Fruit fly (Drosophila melanogaster) whole organism, prepupa: ENCODE measurements around the gene Ppcs.
A peak's percentile ranks its signal among the peaks of the same experiment; 100 is the strongest.

Experiments used
- CG10669 ChIP-seq: fragments of 200-800 bp; sonication (Bioruptor generic); optimal IDR thresholded peaks from 3 replicates; lab custom pipeline; 2018; ENCODE audit warnings: missing biosample characterization, mild to moderate bottlenecking, missing genetic modification characterization, moderate library complexity
- CG11294 ChIP-seq: fragments of 200-800 bp; sonication (Bioruptor generic); IDR thresholded peaks from 2 replicates; pipeline ENCODE4 v1.3.6; 2022; ENCODE audit warnings: missing biosample characterization, missing genetic modification characterization
- CG11762 ChIP-seq: fragments of 200-800 bp; sonication (Bioruptor generic); optimal IDR thresholded peaks from 3 replicates; lab custom pipeline; 2016; ENCODE audit warnings: missing biosample characterization, missing genetic modification characterization; ENCODE audit not compliant: insufficient read depth
- CG11902 ChIP-seq: fragments of 200-800 bp; sonication (Bioruptor generic); optimal IDR thresholded peaks from 3 replicates; lab custom pipeline; 2016; ENCODE audit warnings: missing biosample characterization, missing genetic modification characterization
- CG15336 ChIP-seq: fragments of 200-800 bp; sonication (Bioruptor generic); IDR thresholded peaks from 2 replicates; pipeline ENCODE4 v1.3.6; 2022; ENCODE audit warnings: missing biosample characterization, missing genetic modification characterization
- CG1621 ChIP-seq: fragments of 200-800 bp; sonication (Bioruptor generic); optimal IDR thresholded peaks from 3 replicates; lab custom pipeline; 2018; ENCODE audit warnings: missing biosample characterization, mild to moderate bottlenecking, missing genetic modification characterization
- CG16779 ChIP-seq: fragments of 200-800 bp; sonication (Bioruptor generic); optimal IDR thresholded peaks from 3 replicates; lab custom pipeline; 2017; ENCODE audit warnings: missing biosample characterization, mild to moderate bottlenecking, missing genetic modification characterization
- CG3032 ChIP-seq: fragments of 200-800 bp; optimal IDR thresholded peaks from 2 replicates; lab custom pipeline; 2019; ENCODE audit warnings: missing biosample characterization, mild to moderate bottlenecking, missing genetic modification characterization, moderate library complexity
- CG32006 ChIP-seq: fragments of 200-800 bp; sonication (Bioruptor generic); optimal IDR thresholded peaks from 3 replicates; lab custom pipeline; 2017; ENCODE audit warnings: missing biosample characterization, mild to moderate bottlenecking, missing genetic modification characterization
- CG3919 ChIP-seq: fragments of 200-800 bp; sonication (Bioruptor generic); optimal IDR thresholded peaks from 3 replicates; lab custom pipeline; 2016; ENCODE audit warnings: missing biosample characterization, missing genetic modification characterization
- CG4318 ChIP-seq: fragments of 200-800 bp; sonication (Bioruptor generic); optimal IDR thresholded peaks from 3 replicates; lab custom pipeline; 2017; ENCODE audit warnings: missing biosample characterization, mild to moderate bottlenecking, missing genetic modification characterization
- CG6163 ChIP-seq: fragments of 200-800 bp; sonication (Bioruptor generic); IDR thresholded peaks from 3 replicates; pipeline ENCODE4 v1.3.6; 2022; ENCODE audit warnings: missing biosample characterization, missing genetic modification characterization
- CG6276 ChIP-seq: fragments of 200-800 bp; sonication (Bioruptor generic); optimal IDR thresholded peaks from 2 replicates; lab custom pipeline; 2017; ENCODE audit warnings: missing biosample characterization, mild to moderate bottlenecking, missing genetic modification characterization
- CG6792 ChIP-seq: fragments of 200-800 bp; sonication (Bioruptor generic); optimal IDR thresholded peaks from 3 replicates; lab custom pipeline; 2016; ENCODE audit warnings: missing biosample characterization, missing genetic modification characterization
- CG6808 ChIP-seq: fragments of 200-800 bp; sonication (Bioruptor generic); optimal IDR thresholded peaks from 3 replicates; lab custom pipeline; 2017; ENCODE audit warnings: missing biosample characterization, missing genetic modification characterization, mild to moderate bottlenecking, moderate library complexity, missing genetic modification reagents
- CG7368 ChIP-seq: fragments of 200-800 bp; sonication (Bioruptor generic); optimal IDR thresholded peaks from 3 replicates; lab custom pipeline; 2016; ENCODE audit warnings: missing biosample characterization, missing genetic modification characterization
- CG8119 ChIP-seq: fragments of 200-800 bp; sonication (Bioruptor generic); IDR thresholded peaks from 3 replicates; pipeline ENCODE4 v1.3.6; 2022; ENCODE audit warnings: missing biosample characterization, missing genetic modification characterization
- CG8319 ChIP-seq: fragments of 200-800 bp; sonication (Bioruptor generic); optimal IDR thresholded peaks from 3 replicates; lab custom pipeline; 2016; ENCODE audit warnings: missing biosample characterization, missing genetic modification characterization
- CG8632 ChIP-seq: fragments of 200-800 bp; sonication (Bioruptor generic); optimal IDR thresholded peaks from 3 replicates; lab custom pipeline; 2016; ENCODE audit warnings: missing biosample characterization, missing genetic modification characterization
- Eip75B ChIP-seq: fragments of 200-800 bp; sonication (Bioruptor generic); optimal IDR thresholded peaks from 3 replicates; lab custom pipeline; 2016; ENCODE audit warnings: missing biosample characterization, missing genetic modification characterization
- Eip78C ChIP-seq: fragments of 200-800 bp; sonication (Bioruptor generic); peaks from one replicate; lab custom pipeline; 2016; ENCODE audit warnings: missing biosample characterization, missing genetic modification characterization
- Ets21C ChIP-seq: fragments of 200-800 bp; sonication (Bioruptor generic); optimal IDR thresholded peaks from 3 replicates; lab custom pipeline; 2016; ENCODE audit warnings: missing biosample characterization, missing genetic modification characterization
- Ets96B ChIP-seq: fragments of 200-800 bp; optimal IDR thresholded peaks from 2 replicates; lab custom pipeline; 2019; ENCODE audit warnings: missing biosample characterization, mild to moderate bottlenecking, missing genetic modification characterization, moderate library complexity
- Gug ChIP-seq: fragments of 200-800 bp; sonication (Bioruptor generic); IDR thresholded peaks from 2 replicates; pipeline ENCODE4 v1.3.6; 2022; ENCODE audit warnings: missing biosample characterization, missing genetic modification characterization
- Hr38 ChIP-seq: sonication (Bioruptor generic); optimal IDR thresholded peaks from 2 replicates; lab custom pipeline; 2016; ENCODE audit warnings: missing biosample characterization, missing genetic modification characterization
- Hr39 ChIP-seq: fragments of 200-800 bp; sonication (Bioruptor generic); optimal IDR thresholded peaks from 2 replicates; lab custom pipeline; 2016; ENCODE audit warnings: missing biosample characterization, missing genetic modification characterization
- Hr4 ChIP-seq: fragments of 200-800 bp; sonication (Bioruptor generic); optimal IDR thresholded peaks from 3 replicates; lab custom pipeline; 2016; ENCODE audit warnings: missing biosample characterization, missing genetic modification characterization
- Lpt ChIP-seq: fragments of 200-800 bp; sonication (Bioruptor generic); optimal IDR thresholded peaks from 3 replicates; lab custom pipeline; 2016; ENCODE audit warnings: missing biosample characterization, missing genetic modification characterization
- Met ChIP-seq: fragments of 200-800 bp; sonication (Bioruptor generic); optimal IDR thresholded peaks from 3 replicates; lab custom pipeline; 2016; ENCODE audit warnings: missing biosample characterization, missing genetic modification characterization
- OdsH ChIP-seq: fragments of 200-800 bp; sonication (Bioruptor generic); optimal IDR thresholded peaks from 3 replicates; lab custom pipeline; 2016; ENCODE audit warnings: missing biosample characterization, missing genetic modification characterization
- Smox ChIP-seq: fragments of 200-800 bp; sonication (Bioruptor generic); optimal IDR thresholded peaks from 3 replicates; lab custom pipeline; 2016; ENCODE audit warnings: missing biosample characterization, missing genetic modification characterization
- Sox15 ChIP-seq: fragments of 200-800 bp; sonication (Bioruptor generic); optimal IDR thresholded peaks from 3 replicates; lab custom pipeline; 2016; ENCODE audit warnings: missing biosample characterization, missing genetic modification characterization
- acj6 ChIP-seq: fragments of 200-800 bp; sonication (Bioruptor generic); optimal IDR thresholded peaks from 3 replicates; lab custom pipeline; 2016; ENCODE audit warnings: missing biosample characterization, missing genetic modification characterization
- cyc ChIP-seq: fragments of 200-800 bp; sonication (Bioruptor generic); optimal IDR thresholded peaks from 3 replicates; lab custom pipeline; 2016; ENCODE audit warnings: missing biosample characterization, missing genetic modification characterization
- dac ChIP-seq: fragments of 200-800 bp; sonication (Bioruptor generic); optimal IDR thresholded peaks from 2 replicates; lab custom pipeline; 2017; ENCODE audit warnings: missing biosample characterization, mild to moderate bottlenecking, missing genetic modification characterization
- dsx ChIP-seq: fragments of 200-800 bp; optimal IDR thresholded peaks from 3 replicates; lab custom pipeline; 2019; ENCODE audit warnings: missing biosample characterization, mild to moderate bottlenecking, missing genetic modification characterization, moderate library complexity; ENCODE audit not compliant: poor library complexity, severe bottlenecking
- eg ChIP-seq: fragments of 200-800 bp; sonication (Bioruptor generic); IDR thresholded peaks from 3 replicates; pipeline ENCODE4 v1.3.6; 2022; ENCODE audit warnings: missing biosample characterization, missing genetic modification characterization
- esn ChIP-seq: fragments of 200-800 bp; sonication (Bioruptor generic); optimal IDR thresholded peaks from 2 replicates; lab custom pipeline; 2016; ENCODE audit warnings: missing biosample characterization, mild to moderate bottlenecking, missing genetic modification characterization, moderate library complexity
- fd59A ChIP-seq: fragments of 200-800 bp; sonication (Bioruptor generic); optimal IDR thresholded peaks from 2 replicates; lab custom pipeline; 2017; ENCODE audit warnings: missing biosample characterization, mild to moderate bottlenecking, missing genetic modification characterization, missing genetic modification reagents
- fd85E ChIP-seq: fragments of 200-800 bp; sonication (Bioruptor generic); optimal IDR thresholded peaks from 3 replicates; lab custom pipeline; 2016; ENCODE audit warnings: missing biosample characterization, missing genetic modification characterization
- fkh ChIP-seq: fragments of 200-800 bp; sonication (Bioruptor generic); optimal IDR thresholded peaks from 3 replicates; lab custom pipeline; 2017; ENCODE audit warnings: missing biosample characterization, mild to moderate bottlenecking, missing genetic modification characterization, moderate library complexity
- net ChIP-seq: fragments of 200-800 bp; sonication (Bioruptor generic); optimal IDR thresholded peaks from 3 replicates; lab custom pipeline; 2016; ENCODE audit warnings: missing biosample characterization, missing genetic modification characterization
- pdm3 ChIP-seq: fragments of 200-800 bp; sonication (Bioruptor generic); optimal IDR thresholded peaks from 3 replicates; lab custom pipeline; 2016; ENCODE audit warnings: missing biosample characterization, missing genetic modification characterization
- ss ChIP-seq, 2 experiments: fragments of 200-800 bp; sonication (Bioruptor generic); optimal IDR thresholded peaks; 2 replicates in 1 of 2; 3 replicates in 1 of 2; lab custom pipeline; 2017 to 2018; ENCODE audit warnings: mild to moderate bottlenecking in 2 of 2, missing biosample characterization in 2 of 2, missing genetic modification characterization in 2 of 2, moderate library complexity in 1 of 2
- svp ChIP-seq: fragments of 200-800 bp; sonication (Bioruptor generic); peaks from one replicate; lab custom pipeline; 2016; ENCODE audit warnings: missing biosample characterization, missing genetic modification characterization
- topi ChIP-seq: fragments of 200-800 bp; sonication (Bioruptor generic); optimal IDR thresholded peaks from 3 replicates; lab custom pipeline; 2016; ENCODE audit warnings: missing biosample characterization, missing genetic modification characterization
- vri ChIP-seq: fragments of 200-800 bp; sonication (Bioruptor generic); optimal IDR thresholded peaks from 3 replicates; lab custom pipeline; 2016; ENCODE audit warnings: missing biosample characterization, mild to moderate bottlenecking, missing genetic modification characterization

Ppcs gene

dm6 chr3R:19153502-19153983 is 5.8 kb upstream of the Ppcs start, which contains the start of gene CG5835 (continued):
- TF ChIP-seq dsx (GFP tag; lab: Kevin White, UChicago): no peak
- TF ChIP-seq CG7368 (GFP tag; lab: Kevin White, UChicago): no peak
- no peak for TF ChIP-seq cyc (GFP tag; lab: Kevin White, UChicago)
- TF ChIP-seq CG15336 (GFP tag; lab: Robert Waterston, UW): peak; percentile 53; the same call in 1 of the 2 replicates
- TF ChIP-seq fkh (GFP tag; lab: Kevin White, UChicago): no peak
- no peak for TF ChIP-seq fd85E (GFP tag; lab: Kevin White, UChicago)
- TF ChIP-seq Lpt (GFP tag; lab: Kevin White, UChicago): no peak
- TF ChIP-seq CG3919 (GFP tag; lab: Kevin White, UChicago): peak; percentile 32
- no peak for TF ChIP-seq fd59A (GFP tag; lab: Kevin White, UChicago)
- peak; percentile 10 for TF ChIP-seq acj6
- no peak for TF ChIP-seq CG11902 (GFP tag; lab: Kevin White, UChicago)
- peak; percentile 43 for TF ChIP-seq pdm3
- no peak for TF ChIP-seq CG32006 (GFP tag; lab: Kevin White, UChicago)
- peak; percentile 44 for TF ChIP-seq Smox
- no peak for TF ChIP-seq dac (GFP tag; lab: Kevin White, UChicago)
- TF ChIP-seq CG6163: peak; percentile 44; the same call in 1 of the 3 replicates
- TF ChIP-seq svp (GFP tag; lab: Kevin White, UChicago): peak; percentile 67
- TF ChIP-seq Gug (GFP tag; lab: Robert Waterston, UW): no peak
- no peak for TF ChIP-seq CG6276 (GFP tag; lab: Kevin White, UChicago)
- TF ChIP-seq CG6792 (GFP tag; lab: Kevin White, UChicago): no peak
- no peak for TF ChIP-seq CG11294
- peak; percentile 28 for TF ChIP-seq Eip75B (GFP tag; lab: Kevin White, UChicago)
- TF ChIP-seq CG4318: no peak
- peak; percentile 42 for TF ChIP-seq Met (GFP tag; lab: Kevin White, UChicago)
- no peak for TF ChIP-seq CG10669
- peak; percentile 8 for TF ChIP-seq net (GFP tag; lab: Kevin White, UChicago)
- no peak for TF ChIP-seq Hr38 (GFP tag; lab: Kevin White, UChicago)
- TF ChIP-seq CG11762 (GFP tag; lab: Kevin White, UChicago): no peak
- no peak for TF ChIP-seq CG8319 (GFP tag; lab: Kevin White, UChicago)
- no peak for TF ChIP-seq Sox15 (GFP tag; lab: Kevin White, UChicago)

- TF ChIP-seq CG11762 (GFP tag; lab: Kevin White, UChicago) (no peak), CG6276 (GFP tag; lab: Kevin White, UChicago) (no peak), Eip78C (GFP tag; lab: Kevin White, UChicago) (no peak), vri (GFP tag; lab: Kevin White, UChicago) (no peak), Lpt (GFP tag; lab: Kevin White, UChicago) (no peak), CG6792 (GFP tag; lab: Kevin White, UChicago) (no peak), CG8319 (GFP tag; lab: Kevin White, UChicago) (no peak), pdm3 (no peak), Hr4 (GFP tag; lab: Kevin White, UChicago) (peak; percentile 33), Sox15 (GFP tag; lab: Kevin White, UChicago) (no peak), CG8632 (GFP tag; lab: Kevin White, UChicago) (no peak), fd85E (GFP tag; lab: Kevin White, UChicago) (no peak), Hr39 (GFP tag; lab: Kevin White, UChicago) (peak; percentile 21), Ets96B (tag; lab: Kevin White, UChicago) (peak; percentile 26), CG10669 (peak; percentile 13), Hr38 (GFP tag; lab: Kevin White, UChicago) (no peak), CG6163 (peak; percentile 56; the same call in 1 of the 3 replicates), CG15336 (GFP tag; lab: Robert Waterston, UW) (no peak), CG8119 (no peak), CG16779 (no peak), CG3032 (tag; lab: Kevin White, UChicago) (peak; percentile 8), Eip75B (GFP tag; lab: Kevin White, UChicago) (peak; percentile 27), ss (GFP tag; optimal IDR thresholded peaks at IDR 0.05; lab: Kevin White, UChicago) (no peak), CG1621 (tag; lab: Kevin White, UChicago) (peak; percentile 2), dac (GFP tag; lab: Kevin White, UChicago) (no peak), eg (GFP tag; lab: Robert Waterston, UW) (no peak), Smox (no peak), CG32006 (GFP tag; lab: Kevin White, UChicago) (peak; percentile 25), fd59A (GFP tag; lab: Kevin White, UChicago) (no peak), CG6808 (GFP tag; lab: Kevin White, UChicago) (peak; percentile 33), Met (GFP tag; lab: Kevin White, UChicago) (no peak), OdsH (GFP tag; lab: Kevin White, UChicago) (no peak), Ets21C (no peak), Gug (GFP tag; lab: Robert Waterston, UW) (no peak), topi (peak; percentile 23), esn (GFP tag; lab: Kevin White, UChicago) (peak; percentile 27), dsx (GFP tag; lab: Kevin White, UChicago) (no peak)
Measured at dm6 chr3R:19152835-19153234, 5.1 kb upstream of the Ppcs start.
